Fruit fly (Drosophila melanogaster) whole organism: Measurements from ENCODE around the gene Hip1.

Source experiments
- CG8478 ChIP-seq: fragments of >200 bp; optimal IDR thresholded peaks from 2 replicates; lab custom pipeline; 2018; ENCODE audit warnings: inconsistent platforms
- Dll ChIP-seq: fragments of >200 bp; optimal IDR thresholded peaks from 2 replicates; lab custom pipeline; 2017
- EcR ChIP-seq, 2 experiments: fragments of >200 bp; optimal IDR thresholded peaks; 2 replicates each; lab custom pipeline; 2017; ENCODE audit warnings: missing biosample characterization in 2 of 2, missing genetic modification characterization in 2 of 2, missing genetic modification reagents in 2 of 2
- pan ChIP-seq: fragments of >200 bp; optimal IDR thresholded peaks from 2 replicates; lab custom pipeline; 2017
- psq ChIP-seq: fragments of >200 bp; optimal IDR thresholded peaks from 2 replicates; lab custom pipeline; 2017

dm6 chr3L:12735707-12736106, 37.7 kb downstream of the Hip1 start:
- no peak for TF ChIP-seq CG8478 (lab: Kevin White, UChicago)
- TF ChIP-seq psq (lab: Kevin White, UChicago), result no peak
- no peak for TF ChIP-seq pan
- no peak for TF ChIP-seq Dll (lab: Kevin White, UChicago)
- no peak for TF ChIP-seq EcR (GFP tag; optimal IDR thresholded peaks at IDR 0.05; lab: Kevin White, UChicago)
